Fruit fly (Drosophila melanogaster) Kc167 (cell line): Measurements from ENCODE around the gene CG6873.

Experiments used
- Myc ChIP-seq: fragments of >200 bp; optimal IDR thresholded peaks from 2 replicates; lab custom pipeline; 2017; ENCODE audit warnings: missing external identifiers
- Sin3A ChIP-seq: fragments of >200 bp; optimal IDR thresholded peaks from 2 replicates; lab custom pipeline; 2018; ENCODE audit warnings: missing external identifiers
- h ChIP-seq: fragments of >200 bp; optimal IDR thresholded peaks from 3 replicates; lab custom pipeline; 2018; ENCODE audit warnings: missing external identifiers
- insv ChIP-seq: fragments of >200 bp; optimal IDR thresholded peaks from 3 replicates; lab custom pipeline; 2018; ENCODE audit warnings: missing external identifiers
- psq ChIP-seq: fragments of >200 bp; optimal IDR thresholded peaks from 2 replicates; lab custom pipeline; 2017; ENCODE audit warnings: missing external identifiers
- ttk ChIP-seq: sonication (Bioruptor generic); optimal IDR thresholded peaks from 2 replicates; lab custom pipeline; 2017; ENCODE audit warnings: missing external identifiers

DNA sequence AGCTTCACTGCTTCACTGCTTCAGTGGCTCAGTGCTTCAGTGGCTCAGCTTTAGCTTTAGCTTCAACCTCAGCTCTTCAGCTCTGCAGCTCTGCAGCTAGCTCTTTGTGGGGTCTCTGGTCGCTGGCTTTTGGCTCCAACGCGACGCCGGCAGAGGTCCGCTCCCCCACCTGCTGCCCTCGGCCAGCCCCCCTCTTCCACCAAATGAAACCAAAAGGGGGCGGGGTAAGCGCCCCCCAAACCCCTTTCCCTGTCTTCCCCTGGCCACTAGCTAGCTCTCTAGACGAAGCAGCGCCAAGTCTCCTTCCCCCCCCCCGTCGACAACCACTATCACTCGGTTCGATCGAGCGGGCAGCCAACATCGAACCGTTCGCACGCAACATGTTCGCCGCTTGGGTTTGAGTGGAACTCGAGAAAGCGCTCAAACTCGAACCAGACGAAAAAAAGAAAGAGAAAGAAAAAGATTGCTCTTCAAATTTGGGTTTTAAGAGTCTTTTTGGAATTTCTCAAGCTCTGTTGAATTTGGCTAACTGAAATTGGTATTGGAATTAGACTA, 46.7 kb downstream of the CG6873 start, which contains the start of gene Cyp18a1:
- TF ChIP-seq Sin3A (lab: Kevin White, UChicago) (no peak), psq (lab: Kevin White, UChicago) (no peak), Myc (lab: Kevin White, UChicago) (no peak), insv (lab: Kevin White, UChicago) (no peak), h (lab: Kevin White, UChicago) (no peak), ttk (lab: Kevin White, UChicago) (no peak)
